Worm (Caenorhabditis elegans): Measurements from ENCODE around the gene ZK1307.3.
A peak's percentile ranks its signal among the peaks of the same experiment; 100 is the strongest.

The ZK1307.3 gene

DNA sequence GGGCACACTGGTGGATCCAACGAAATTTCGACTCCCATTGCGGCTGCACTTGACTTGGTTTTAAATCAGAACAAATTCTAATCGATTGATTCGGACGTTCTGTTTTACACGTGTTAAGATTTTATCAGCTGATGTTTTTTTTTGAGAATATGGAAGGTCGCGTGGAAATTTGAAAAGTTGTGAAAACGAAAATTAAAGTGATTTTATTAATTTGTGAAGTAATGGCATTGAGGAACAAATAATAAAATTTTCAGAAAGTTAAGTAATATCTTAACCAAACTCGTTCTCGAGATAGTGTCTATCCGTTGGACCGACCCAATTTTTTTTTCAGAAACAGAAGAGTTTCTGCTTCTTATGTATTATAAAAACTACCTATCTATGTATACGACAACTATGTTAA, 1.1 kb downstream of the ZK1307.3 start, which contains the start of gene ZK1307.4:
Gene ZK1307.4 (minus strand): TSS at position 101 of the 400 bp plus-strand sequence.
- no peak for TF ChIP-seq ama-1 (optimal IDR thresholded peaks at IDR 0.05)
- TF ChIP-seq flt-1 (GFP tag; IDR thresholded peaks at IDR 0.05), result no peak
- no peak for TF ChIP-seq ceh-13 (GFP tag; optimal IDR thresholded peaks at IDR 0.05)
- no peak for TF ChIP-seq aly-1 (tag; optimal IDR thresholded peaks at IDR 0.05)
- TF ChIP-seq hmbx-1 (tag; optimal IDR thresholded peaks at IDR 0.05), result no peak
- TF ChIP-seq sea-1 (GFP tag; conservative IDR thresholded peaks at IDR 0.05), result no peak
- TF ChIP-seq B0310.2 (tag; optimal IDR thresholded peaks at IDR 0.05), result no peak
- no peak for TF ChIP-seq ceh-36 (tag; optimal IDR thresholded peaks at IDR 0.05)
- TF ChIP-seq scrt-1 (GFP tag; IDR thresholded peaks at IDR 0.05), result no peak
- TF ChIP-seq F13C5.2 (tag; optimal IDR thresholded peaks at IDR 0.05), result no peak
- TF ChIP-seq tbx-37 (GFP tag; conservative IDR thresholded peaks at IDR 0.05), result no peak
- no peak for TF ChIP-seq pes-1 (GFP tag; IDR thresholded peaks at IDR 0.05)
- TF ChIP-seq tra-4 (tag; optimal IDR thresholded peaks at IDR 0.05), result no peak
- TF ChIP-seq ets-7 (tag; optimal IDR thresholded peaks at IDR 0.05), result no peak

- no peak for TF ChIP-seq tbx-11 (GFP tag; IDR thresholded peaks at IDR 0.05)
- no peak for TF ChIP-seq pes-1 (GFP tag; IDR thresholded peaks at IDR 0.05)
- no peak for TF ChIP-seq F13C5.2 (tag; optimal IDR thresholded peaks at IDR 0.05)
- TF ChIP-seq hmbx-1 (tag; optimal IDR thresholded peaks at IDR 0.05), result no peak
- no peak for TF ChIP-seq tra-4 (tag; optimal IDR thresholded peaks at IDR 0.05)
- TF ChIP-seq ceh-36 (tag; optimal IDR thresholded peaks at IDR 0.05), result no peak
- no peak for TF ChIP-seq flt-1 (GFP tag; IDR thresholded peaks at IDR 0.05)
- TF ChIP-seq aly-1 (tag; optimal IDR thresholded peaks at IDR 0.05), result no peak
- TF ChIP-seq ama-1 (optimal IDR thresholded peaks at IDR 0.05), result no peak
- no peak for TF ChIP-seq hmg-4 (GFP tag; optimal IDR thresholded peaks at IDR 0.05)
These were observed 3.6 kb downstream of the ZK1307.3 start, which contains the start of gene ZK1307.9 for ce11 chrII:9649191-9649590. Gene ZK1307.9 (plus strand): TSS chrII:9649491.

ce11 chrII:9646928-9647838, 5.6 kb downstream of the ZK1307.3 start, which contains the start of gene sqv-8:
Gene sqv-8 (plus strand): TSS chrII:9646978.
- no peak for TF ChIP-seq ceh-36 (tag; optimal IDR thresholded peaks at IDR 0.05)
- TF ChIP-seq ama-1 (optimal IDR thresholded peaks at IDR 0.05), result no peak
- TF ChIP-seq hnd-1 (tag; optimal IDR thresholded peaks at IDR 0.05), result no peak
- no peak for TF ChIP-seq tra-4 (tag; optimal IDR thresholded peaks at IDR 0.05)

ce11 chrII:9646122-9646555, 6.7 kb downstream of the ZK1307.3 start:
- TF ChIP-seq ama-1 (optimal IDR thresholded peaks at IDR 0.05) (no peak), ceh-36 (tag; optimal IDR thresholded peaks at IDR 0.05) (no peak), ceh-13 (GFP tag; optimal IDR thresholded peaks at IDR 0.05) (peak; percentile 4), tbx-37 (GFP tag; conservative IDR thresholded peaks at IDR 0.05) (no peak), F13C5.2 (tag; optimal IDR thresholded peaks at IDR 0.05) (peak; percentile 42), aly-1 (tag; optimal IDR thresholded peaks at IDR 0.05) (no peak), ets-7 (tag; optimal IDR thresholded peaks at IDR 0.05) (peak; percentile 7), hmg-4 (GFP tag; optimal IDR thresholded peaks at IDR 0.05) (peak; percentile 77), sea-1 (GFP tag; conservative IDR thresholded peaks at IDR 0.05) (0 out of 2 replicates have a peak, but pooled peaks have one; percentile 33), tra-4 (tag; optimal IDR thresholded peaks at IDR 0.05) (no peak), flt-1 (GFP tag; IDR thresholded peaks at IDR 0.05) (no peak), hmbx-1 (tag; optimal IDR thresholded peaks at IDR 0.05) (no peak), tbx-11 (GFP tag; IDR thresholded peaks at IDR 0.05) (no peak)

DNA sequence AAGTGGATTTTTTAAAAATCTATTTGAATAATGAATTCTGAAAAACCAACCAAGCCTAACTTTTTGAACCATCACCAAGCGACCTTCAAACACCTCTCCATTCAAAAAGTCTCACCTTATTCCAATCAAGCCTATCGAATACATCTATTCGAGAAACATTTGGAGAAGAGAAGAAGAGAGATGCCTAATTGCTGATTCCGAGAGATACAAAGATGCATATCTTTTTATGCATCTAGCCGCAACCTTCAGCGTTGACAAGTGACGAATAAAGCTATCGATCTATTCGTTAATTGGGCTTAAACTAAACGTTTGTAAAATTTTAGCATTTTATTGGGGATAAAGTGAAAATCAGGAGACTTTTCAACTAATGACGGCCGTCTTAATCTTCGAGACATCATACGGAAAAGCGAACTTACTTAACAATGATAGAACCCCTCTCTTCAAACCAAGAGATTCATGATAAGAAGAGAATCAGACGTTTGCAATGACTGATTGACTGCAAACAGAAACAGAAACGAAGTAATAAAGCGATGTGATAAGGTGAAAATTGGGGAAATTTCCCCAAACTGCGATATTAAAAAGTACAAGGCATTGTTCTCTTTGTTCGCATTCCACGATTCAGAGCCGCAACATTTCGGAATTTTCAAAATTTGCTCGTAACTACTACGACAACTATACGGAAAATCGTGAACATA, 7.7 kb downstream of the ZK1307.3 start:
- TF ChIP-seq ama-1 (optimal IDR thresholded peaks at IDR 0.05) (no peak), flt-1 (GFP tag; IDR thresholded peaks at IDR 0.05) (no peak), tbx-37 (GFP tag; conservative IDR thresholded peaks at IDR 0.05) (no peak), tbx-11 (GFP tag; IDR thresholded peaks at IDR 0.05) (no peak), tra-4 (tag; optimal IDR thresholded peaks at IDR 0.05) (no peak), hnd-1 (tag; optimal IDR thresholded peaks at IDR 0.05) (no peak), aly-1 (tag; optimal IDR thresholded peaks at IDR 0.05) (no peak), B0310.2 (tag; optimal IDR thresholded peaks at IDR 0.05) (no peak), ceh-13 (GFP tag; optimal IDR thresholded peaks at IDR 0.05) (no peak)

ce11 chrII:9644438-9644837, 8.4 kb downstream of the ZK1307.3 start, which contains the start of gene fzr-1:
Gene fzr-1 (minus strand): TSS chrII:9644466.
- TF ChIP-seq aly-1 (tag; optimal IDR thresholded peaks at IDR 0.05) (no peak), flt-1 (GFP tag; IDR thresholded peaks at IDR 0.05) (0 out of 2 replicates have a peak, but pooled peaks have one; percentile 16), ets-7 (tag; optimal IDR thresholded peaks at IDR 0.05) (no peak), tbx-37 (GFP tag; conservative IDR thresholded peaks at IDR 0.05) (0 out of 2 replicates have a peak, but pooled peaks have one; percentile 10), sea-1 (GFP tag; conservative IDR thresholded peaks at IDR 0.05) (no peak), pes-1 (GFP tag; IDR thresholded peaks at IDR 0.05) (no peak), ama-1 (optimal IDR thresholded peaks at IDR 0.05) (no peak)

DNA sequence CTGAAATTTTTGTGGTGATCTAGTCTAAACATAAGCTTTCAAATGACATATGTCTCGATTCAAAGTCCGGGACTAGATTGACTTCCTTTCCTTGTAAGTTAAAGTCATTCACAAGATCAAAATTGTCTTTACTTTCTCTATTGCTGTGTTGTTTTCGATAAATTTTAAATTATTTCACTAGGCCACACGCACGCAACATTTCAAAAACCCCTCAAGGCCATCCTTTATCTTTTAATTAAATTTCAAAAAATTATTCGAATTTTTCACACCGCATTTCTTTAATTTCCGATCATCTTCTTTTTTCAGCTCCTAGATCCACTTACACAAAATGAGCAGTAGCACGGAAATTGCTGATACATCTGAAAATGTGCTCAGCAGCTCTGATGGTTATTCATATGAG, 16.5 kb downstream of the ZK1307.3 start, which contains the start of gene ZK1307.7:
Gene ZK1307.7 (plus strand): TSS at position 301 of the 400 bp plus-strand sequence.
- TF ChIP-seq tbx-37 (GFP tag; conservative IDR thresholded peaks at IDR 0.05) (no peak), ceh-36 (tag; optimal IDR thresholded peaks at IDR 0.05) (no peak), B0310.2 (tag; optimal IDR thresholded peaks at IDR 0.05) (no peak), scrt-1 (GFP tag; IDR thresholded peaks at IDR 0.05) (no peak), flt-1 (GFP tag; IDR thresholded peaks at IDR 0.05) (no peak), hmg-4 (GFP tag; optimal IDR thresholded peaks at IDR 0.05) (no peak), aly-1 (tag; optimal IDR thresholded peaks at IDR 0.05) (no peak), pes-1 (GFP tag; IDR thresholded peaks at IDR 0.05) (no peak), ama-1 (optimal IDR thresholded peaks at IDR 0.05) (no peak), tbx-11 (GFP tag; IDR thresholded peaks at IDR 0.05) (no peak), F13C5.2 (tag; optimal IDR thresholded peaks at IDR 0.05) (no peak)
